Fruit fly (Drosophila melanogaster): Measurements from ENCODE around the gene mrn.

Gene mrn

dm6 chr3L:15625676-15626414 lies 45.5 kb upstream of the mrn start (continued):
- peak; percentile 48 for TF ChIP-seq Ravus (GFP tag; IDR thresholded peaks at IDR 0.05)
- TF ChIP-seq CG3163 (GFP tag; optimal IDR thresholded peaks at IDR 0.05), result peak; percentile 29
- no peak for TF ChIP-seq dm (GFP tag; optimal IDR thresholded peaks at IDR 0.05)
- TF ChIP-seq CG12219 (GFP tag; optimal IDR thresholded peaks at IDR 0.05), result peak; percentile 67
- peak; percentile 85 for TF ChIP-seq Atf6 (GFP tag; IDR thresholded peaks at IDR 0.05)
- TF ChIP-seq Poxn (GFP tag; IDR thresholded peaks at IDR 0.05), result no peak
- TF ChIP-seq sens (GFP tag), result peak; percentile 93
- TF ChIP-seq repo (GFP tag; optimal IDR thresholded peaks at IDR 0.05), result no peak
- peak; percentile 95 for TF ChIP-seq CG7556 (GFP tag; optimal IDR thresholded peaks at IDR 0.05)
- peak; percentile 87 for TF ChIP-seq slbo (GFP tag; IDR thresholded peaks at IDR 0.05)
- peak; percentile 69 for TF ChIP-seq sens-2 (GFP tag; IDR thresholded peaks at IDR 0.05)
- no peak for TF ChIP-seq ac (GFP tag; optimal IDR thresholded peaks at IDR 0.05)
- TF ChIP-seq CG43689 (GFP tag; IDR thresholded peaks at IDR 0.05), result peak; percentile 29; the same call in 1 of the 2 replicates
- peak; percentile 87 for TF ChIP-seq CG6254 (GFP tag; optimal IDR thresholded peaks at IDR 0.05)
- TF ChIP-seq Meics (GFP tag; optimal IDR thresholded peaks at IDR 0.05), result peak; percentile 90
- TF ChIP-seq CG16779 (GFP tag; IDR thresholded peaks at IDR 0.05), result no peak
- TF ChIP-seq ftz-f1 (GFP tag; optimal IDR thresholded peaks at IDR 0.05), result no peak
- TF ChIP-seq CG16813 (GFP tag; IDR thresholded peaks at IDR 0.05; ENCODE audit: partially characterized antibody), result no peak
- peak; percentile 52 for TF ChIP-seq kah (GFP tag; optimal IDR thresholded peaks at IDR 0.05)
- TF ChIP-seq CG9932 (GFP tag; IDR thresholded peaks at IDR 0.05), result peak; percentile 79
- peak; percentile 86 for TF ChIP-seq HHEX (GFP tag; optimal IDR thresholded peaks at IDR 0.05)
- no peak for TF ChIP-seq pros (GFP tag; optimal IDR thresholded peaks at IDR 0.05)
- TF ChIP-seq amos (GFP tag; IDR thresholded peaks at IDR 0.05; ENCODE audit: partially characterized antibody), result no peak
- peak; percentile 21; the same call in 1 of the 3 replicates for TF ChIP-seq otp (GFP tag; IDR thresholded peaks at IDR 0.05)
- TF ChIP-seq Doc3 (GFP tag; IDR thresholded peaks at IDR 0.05; ENCODE audit: partially characterized antibody), result no peak
- TF ChIP-seq lab (GFP tag; optimal IDR thresholded peaks at IDR 0.05), result peak; percentile 90
- TF ChIP-seq CG4730 (GFP tag; IDR thresholded peaks at IDR 0.05), result peak; percentile 78
- no peak for TF ChIP-seq Dfd (GFP tag; optimal IDR thresholded peaks at IDR 0.05)
- TF ChIP-seq inv (GFP tag; IDR thresholded peaks at IDR 0.05; ENCODE audit: partially characterized antibody), result no peak
- peak; percentile 63 for TF ChIP-seq Nf-YA (GFP tag; IDR thresholded peaks at IDR 0.05)
- peak; percentile 86 for TF ChIP-seq CG3407 (GFP tag; optimal IDR thresholded peaks at IDR 0.05)
- TF ChIP-seq D19B (GFP tag; optimal IDR thresholded peaks at IDR 0.05), result peak; percentile 78
- TF ChIP-seq Dip2 (GFP tag; IDR thresholded peaks at IDR 0.05), result no peak
- TF ChIP-seq dysf (GFP tag; IDR thresholded peaks at IDR 0.05), result peak; percentile 90
- peak; percentile 73 for TF ChIP-seq CG5245 (GFP tag; optimal IDR thresholded peaks at IDR 0.05)
- peak; percentile 95 for TF ChIP-seq PHDP (tag; optimal IDR thresholded peaks at IDR 0.05)
- TF ChIP-seq chinmo (GFP tag; IDR thresholded peaks at IDR 0.05; ENCODE audit: partially characterized antibody), result peak; percentile 83; the same call in 2 of the 4 replicates
- TF ChIP-seq YL-1 (GFP tag; optimal IDR thresholded peaks at IDR 0.05), result peak; percentile 66
- TF ChIP-seq Lhr (GFP tag; optimal IDR thresholded peaks at IDR 0.05), result peak; percentile 70
- peak; percentile 65 for TF ChIP-seq HLHmδ (GFP tag; optimal IDR thresholded peaks at IDR 0.05)
- TF ChIP-seq ab (GFP tag; optimal IDR thresholded peaks at IDR 0.05), result no peak
- TF ChIP-seq sr (GFP tag; IDR thresholded peaks at IDR 0.05), result no peak; the same call in 2 of the 3 replicates
- peak; percentile 20 for TF ChIP-seq Atf-2 (GFP tag; optimal IDR thresholded peaks at IDR 0.05)
- peak; percentile 86 to 94 for TF ChIP-seq bsh (GFP tag; optimal IDR thresholded peaks at IDR 0.05)
- no peak for TF ChIP-seq CG9876 (GFP tag; optimal IDR thresholded peaks at IDR 0.05)
- TF ChIP-seq disco-r (GFP tag; optimal IDR thresholded peaks at IDR 0.05), result no peak
- TF ChIP-seq gcm2 (GFP tag; optimal IDR thresholded peaks at IDR 0.05), result no peak
- no peak for TF ChIP-seq Lpt (GFP tag; optimal IDR thresholded peaks at IDR 0.05)
- TF ChIP-seq toy (GFP tag; IDR thresholded peaks at IDR 0.05), result peak; percentile 37; the same call in 1 of the 2 replicates
- peak; percentile 93 for TF ChIP-seq CG12391 (tag; optimal IDR thresholded peaks at IDR 0.05)

Measured in whole organism, embryonic.